Worm (Caenorhabditis elegans): Measurements from ENCODE around the gene gcy-29.

DNA sequence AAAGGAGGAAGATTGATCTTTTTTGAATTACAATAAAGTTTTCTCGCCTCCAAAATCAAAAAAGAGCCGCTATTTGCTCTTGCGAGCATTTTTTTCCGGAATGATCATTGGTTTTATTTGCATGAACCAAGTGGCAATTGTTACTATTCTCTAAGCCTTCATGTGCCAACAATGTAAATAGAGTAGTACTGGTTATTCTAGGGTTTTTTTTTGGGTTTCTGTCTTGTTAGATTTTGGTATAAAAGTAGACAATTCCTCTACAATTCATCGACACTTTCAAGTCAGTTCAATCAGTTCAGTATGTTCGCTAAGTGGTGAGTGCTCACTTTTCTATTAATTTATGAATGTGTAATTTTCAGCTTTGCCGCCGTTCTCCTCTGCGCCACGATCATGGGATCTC is 29.4 kb upstream of the gcy-29 start, which contains the start of gene nspb-7:
- TF ChIP-seq tra-4 (tag; optimal IDR thresholded peaks at IDR 0.05) (no peak), ets-7 (tag; optimal IDR thresholded peaks at IDR 0.05) (no peak), ama-1 (optimal IDR thresholded peaks at IDR 0.05) (no peak), hnd-1 (tag; optimal IDR thresholded peaks at IDR 0.05) (no peak), ceh-36 (tag; optimal IDR thresholded peaks at IDR 0.05) (no peak), scrt-1 (GFP tag; IDR thresholded peaks at IDR 0.05) (no peak), hmbx-1 (tag; optimal IDR thresholded peaks at IDR 0.05) (no peak), tbx-37 (GFP tag; conservative IDR thresholded peaks at IDR 0.05) (no peak), hmg-4 (GFP tag; optimal IDR thresholded peaks at IDR 0.05) (no peak), B0310.2 (tag; optimal IDR thresholded peaks at IDR 0.05) (no peak)

Data from whole organism, early embryonic.